Worm (Caenorhabditis elegans) whole organism, late embryonic: ENCODE results near the gene R11D1.3.

Experiments
- Y22D7AL.16 ChIP-seq: sonication (generic microtip); optimal IDR thresholded peaks from 2 replicates; lab custom pipeline; 2016; ENCODE audit warnings: missing genetic modification characterization, missing compliant biosample characterization
- pat-9 ChIP-seq: fragments of 200-800 bp; sonication (Bioruptor generic); optimal IDR thresholded peaks from 2 replicates; lab custom pipeline; 2018; ENCODE audit warnings: mild to moderate bottlenecking, missing genetic modification characterization, moderate library complexity, missing compliant biosample characterization
- pqm-1 ChIP-seq: sonication (generic microtip); optimal IDR thresholded peaks from 2 replicates; lab custom pipeline; 2016; ENCODE audit warnings: missing genetic modification characterization, missing compliant biosample characterization
- rnt-1 ChIP-seq: sonication (generic microtip); optimal IDR thresholded peaks from 2 replicates; lab custom pipeline; 2016; ENCODE audit warnings: missing genetic modification characterization, missing compliant biosample characterization
- unc-3 ChIP-seq, 2 experiments: fragments of 200-800 bp in 1 of 2; sonication (Bioruptor generic) in 1 of 2; sonication (generic microtip) in 1 of 2; conservative IDR thresholded peaks in 1 of 2; optimal IDR thresholded peaks in 1 of 2; 2 replicates each; pipeline versions ENCODE4 v1.3.6 to Lab custom; 2016 to 2022; ENCODE audit warnings: missing compliant biosample characterization in 2 of 2, missing genetic modification characterization in 2 of 2, missing genetic modification reagents in 1 of 2

DNA sequence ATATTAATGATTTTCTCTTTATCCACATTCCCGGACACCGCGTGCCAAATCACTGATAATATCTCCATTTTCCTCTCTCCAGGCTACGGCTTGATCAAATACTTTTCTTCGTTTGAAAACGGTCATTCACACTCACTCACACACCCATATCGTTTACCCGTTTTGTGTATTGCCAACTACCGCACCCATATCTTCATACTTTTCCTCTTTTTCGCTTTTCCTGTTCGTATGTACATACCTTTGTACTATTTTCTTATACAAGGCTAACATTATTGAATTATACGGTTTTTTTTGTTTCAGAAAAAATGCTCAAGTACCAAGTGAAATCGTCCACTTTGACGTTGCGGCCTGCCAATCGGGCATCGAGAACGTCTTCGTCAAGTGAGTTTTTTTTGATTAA lies 44.0 kb downstream of the R11D1.3 start, which contains the start of gene W05B10.4:
- no peak for TF ChIP-seq unc-3 (GFP tag; conservative IDR thresholded peaks at IDR 0.05; lab: Robert Waterston, UW)
- TF ChIP-seq unc-3 (tag; optimal IDR thresholded peaks at IDR 0.05; lab: Kevin White, UChicago): no peak
- no peak for TF ChIP-seq pqm-1 (tag; lab: Kevin White, UChicago)
- TF ChIP-seq Y22D7AL.16 (tag; lab: Kevin White, UChicago): no peak
- no peak for TF ChIP-seq rnt-1 (tag; lab: Kevin White, UChicago)
- no peak for TF ChIP-seq pat-9 (tag; lab: Kevin White, UChicago)
